Worm (Caenorhabditis elegans) whole organism, young adult: Measurements from ENCODE around the gene lgc-31.

Experiments used
- B0261.1 ChIP-seq: sonication (generic microtip); optimal IDR thresholded peaks from 2 replicates; lab custom pipeline; 2016; ENCODE audit warnings: mild to moderate bottlenecking, missing genetic modification characterization, moderate library complexity, missing compliant biosample characterization
- C06A6.2 ChIP-seq: fragments of 200-800 bp; sonication (Bioruptor generic); conservative IDR thresholded peaks from 2 replicates; pipeline ENCODE4 v1.3.6; 2022; ENCODE audit warnings: missing genetic modification characterization, missing compliant biosample characterization
- F33H1.4 ChIP-seq: fragments of 200-800 bp; sonication (Bioruptor generic); IDR thresholded peaks from 2 replicates; pipeline ENCODE4 v1.3.6; 2022; ENCODE audit warnings: missing genetic modification reagents, missing genetic modification characterization, missing compliant biosample characterization
- F37B4.10 ChIP-seq: fragments of 200-800 bp; sonication (Bioruptor generic); IDR thresholded peaks from 2 replicates; pipeline ENCODE4 v1.3.6; 2022; ENCODE audit warnings: missing genetic modification characterization, missing compliant biosample characterization
- T26A5.8 ChIP-seq: sonication (generic microtip); optimal IDR thresholded peaks from 2 replicates; lab custom pipeline; 2016; ENCODE audit warnings: missing genetic modification characterization, missing compliant biosample characterization
- Y53F4B.3 ChIP-seq: fragments of 200-800 bp; sonication (Bioruptor generic); IDR thresholded peaks from 2 replicates; pipeline ENCODE4 v1.3.6; 2022; ENCODE audit warnings: missing genetic modification reagents, missing genetic modification characterization, missing compliant biosample characterization
- Y56A3A.18 ChIP-seq: fragments of 200-800 bp; sonication (Bioruptor generic); IDR thresholded peaks from 2 replicates; pipeline ENCODE4 v1.3.6; 2022; ENCODE audit warnings: missing genetic modification reagents, missing genetic modification characterization, missing compliant biosample characterization
- aptf-2 ChIP-seq: fragments of 200-800 bp; sonication (Bioruptor generic); conservative IDR thresholded peaks from 2 replicates; pipeline ENCODE4 v1.3.6; 2022; ENCODE audit warnings: missing genetic modification reagents, missing genetic modification characterization, missing compliant biosample characterization
- cebp-1 ChIP-seq, 2 experiments: fragments of 200-800 bp in 1 of 2; sonication (Bioruptor generic) in 1 of 2; sonication (generic microtip) in 1 of 2; IDR thresholded peaks in 1 of 2; optimal IDR thresholded peaks in 1 of 2; 2 replicates each; pipeline versions ENCODE4 v1.3.6 to Lab custom; 2017 to 2022; ENCODE audit warnings: missing compliant biosample characterization in 2 of 2, missing genetic modification characterization in 2 of 2, mild to moderate bottlenecking in 1 of 2, missing genetic modification reagents in 1 of 2, moderate library complexity in 1 of 2
- cebp-2 ChIP-seq: fragments of 200-800 bp; sonication (Bioruptor generic); IDR thresholded peaks from 2 replicates; pipeline ENCODE4 v1.3.6; 2022; ENCODE audit warnings: missing genetic modification characterization, missing compliant biosample characterization
- ceh-40 ChIP-seq: fragments of 200-800 bp; sonication (Bioruptor generic); IDR thresholded peaks from 2 replicates; pipeline ENCODE4 v1.3.6; 2022; ENCODE audit warnings: missing genetic modification characterization, missing compliant biosample characterization
- chd-7 ChIP-seq: sonication (generic microtip); optimal IDR thresholded peaks from 2 replicates; lab custom pipeline; 2016; ENCODE audit warnings: mild to moderate bottlenecking, missing genetic modification characterization, moderate library complexity, missing compliant biosample characterization
- dox-1 ChIP-seq: fragments of 200-800 bp; sonication (Bioruptor generic); IDR thresholded peaks from 2 replicates; pipeline ENCODE4 v1.3.6; 2022; ENCODE audit warnings: missing genetic modification reagents, missing genetic modification characterization, missing compliant biosample characterization
- dpff-1 ChIP-seq: sonication (generic microtip); optimal IDR thresholded peaks from 2 replicates; lab custom pipeline; 2017; ENCODE audit warnings: mild to moderate bottlenecking, missing genetic modification characterization, missing compliant biosample characterization
- efl-1 ChIP-seq: fragments of 150-350 bp; optimal IDR thresholded peaks from 2 replicates; lab custom pipeline; 2014; ENCODE audit warnings: missing biosample characterization, missing genetic modification reagents, missing genetic modification characterization
- egrh-3 ChIP-seq: fragments of 200-800 bp; sonication (Bioruptor generic); IDR thresholded peaks from 2 replicates; pipeline ENCODE4 v1.3.6; 2022; ENCODE audit warnings: missing genetic modification reagents, missing genetic modification characterization, missing compliant biosample characterization
- ekl-4 ChIP-seq: fragments of 200-800 bp; sonication (Bioruptor generic); IDR thresholded peaks from 2 replicates; pipeline ENCODE4 v1.3.6; 2022; ENCODE audit warnings: missing genetic modification reagents, missing genetic modification characterization, missing compliant biosample characterization
- ets-4 ChIP-seq: fragments of 200-800 bp; sonication (Bioruptor generic); optimal IDR thresholded peaks from 2 replicates; lab custom pipeline; 2018; ENCODE audit warnings: mild to moderate bottlenecking, missing genetic modification characterization, missing compliant biosample characterization
- fkh-3 ChIP-seq: sonication (generic microtip); optimal IDR thresholded peaks from 2 replicates; lab custom pipeline; 2016; ENCODE audit warnings: mild to moderate bottlenecking, missing genetic modification characterization, missing compliant biosample characterization
- hmg-1.2 ChIP-seq: fragments of 200-800 bp; sonication (Bioruptor generic); IDR thresholded peaks from 2 replicates; pipeline ENCODE4 v1.3.6; 2022; ENCODE audit warnings: missing genetic modification reagents, missing genetic modification characterization, missing compliant biosample characterization
- hmg-20 ChIP-seq: fragments of 200-800 bp; sonication (Bioruptor generic); IDR thresholded peaks from 2 replicates; pipeline ENCODE4 v1.3.6; 2022; ENCODE audit warnings: missing genetic modification reagents, missing genetic modification characterization, missing compliant biosample characterization
- lag-1 ChIP-seq: fragments of 200-800 bp; sonication (Bioruptor generic); IDR thresholded peaks from 2 replicates; pipeline ENCODE4 v1.3.6; 2022; ENCODE audit warnings: missing genetic modification reagents, missing genetic modification characterization, missing compliant biosample characterization
- lin-26 ChIP-seq: fragments of 200-800 bp; sonication (Bioruptor generic); IDR thresholded peaks from 2 replicates; pipeline ENCODE4 v1.3.6; 2022; ENCODE audit warnings: missing genetic modification reagents, missing genetic modification characterization, missing compliant biosample characterization
- lin-40 ChIP-seq: sonication (generic microtip); optimal IDR thresholded peaks from 2 replicates; lab custom pipeline; 2016; ENCODE audit warnings: missing genetic modification characterization, mild to moderate bottlenecking, missing compliant biosample characterization, missing genotype, missing genetic modification reagents
- mel-28 ChIP-seq: sonication (generic microtip); optimal IDR thresholded peaks from 2 replicates; lab custom pipeline; 2016; ENCODE audit warnings: borderline replicate concordance, mild to moderate bottlenecking, missing genetic modification characterization, missing compliant biosample characterization
- nfya-2 ChIP-seq: fragments of 200-800 bp; sonication (Bioruptor generic); IDR thresholded peaks from 2 replicates; pipeline ENCODE4 v1.3.6; 2022; ENCODE audit warnings: missing genetic modification reagents, missing genetic modification characterization, missing compliant biosample characterization
- nfyb-1 ChIP-seq: fragments of 200-800 bp; sonication (Bioruptor generic); IDR thresholded peaks from 2 replicates; pipeline ENCODE4 v1.3.6; 2022; ENCODE audit warnings: missing genetic modification reagents, missing genetic modification characterization, missing compliant biosample characterization
- nhr-120 ChIP-seq: fragments of 200-800 bp; sonication (Bioruptor generic); IDR thresholded peaks from 2 replicates; pipeline ENCODE4 v1.3.6; 2022; ENCODE audit warnings: missing genetic modification characterization, missing compliant biosample characterization
- nhr-179 ChIP-seq: sonication (generic microtip); optimal IDR thresholded peaks from 2 replicates; lab custom pipeline; 2016; ENCODE audit warnings: mild to moderate bottlenecking, missing genetic modification characterization, missing compliant biosample characterization
- nhr-27 ChIP-seq: fragments of 200-800 bp; sonication (Bioruptor generic); optimal IDR thresholded peaks from 2 replicates; lab custom pipeline; 2018; ENCODE audit warnings: mild to moderate bottlenecking, missing genetic modification characterization, moderate library complexity, missing compliant biosample characterization
- nhr-90 ChIP-seq: sonication (generic microtip); optimal IDR thresholded peaks from 2 replicates; lab custom pipeline; 2016; ENCODE audit warnings: missing genotype, mild to moderate bottlenecking, missing genetic modification characterization, missing compliant biosample characterization
- rcor-1 ChIP-seq: fragments of 200-800 bp; sonication (Bioruptor generic); IDR thresholded peaks from 2 replicates; pipeline ENCODE4 v1.3.6; 2022; ENCODE audit warnings: missing genetic modification reagents, missing genetic modification characterization, missing compliant biosample characterization
- rec-8 ChIP-seq, 2 experiments: sonication (generic microtip); optimal IDR thresholded peaks; 2 replicates each; lab custom pipeline; 2016; ENCODE audit warnings: mild to moderate bottlenecking in 2 of 2, missing genetic modification characterization in 2 of 2, missing genetic modification reagents in 2 of 2, missing genotype in 2 of 2, missing biosample characterization in 1 of 2, missing compliant biosample characterization in 1 of 2, moderate library complexity in 1 of 2
- rpc-1 ChIP-seq, 2 experiments: fragments of 150-350 bp in 1 of 2; sonication (generic microtip) in 1 of 2; optimal IDR thresholded peaks; 2 replicates each; lab custom pipeline; 2014 to 2018; ENCODE audit warnings: missing biosample characterization in 1 of 2, missing genetic modification characterization in 1 of 2, missing genetic modification reagents in 1 of 2, missing genotype in 1 of 2
- sea-2 ChIP-seq: fragments of 200-800 bp; sonication (Bioruptor generic); IDR thresholded peaks from 2 replicates; pipeline ENCODE4 v1.3.6; 2022; ENCODE audit warnings: missing genetic modification characterization, missing compliant biosample characterization
- somi-1 ChIP-seq: fragments of 200-800 bp; sonication (Bioruptor generic); optimal IDR thresholded peaks from 2 replicates; lab custom pipeline; 2018; ENCODE audit warnings: mild to moderate bottlenecking, missing genetic modification characterization, missing compliant biosample characterization
- sptf-2 ChIP-seq: fragments of 200-800 bp; sonication (Bioruptor generic); optimal IDR thresholded peaks from 2 replicates; lab custom pipeline; 2018; ENCODE audit warnings: mild to moderate bottlenecking, missing genetic modification characterization, missing compliant biosample characterization
- tbp1 ChIP-seq: fragments of 200-800 bp; sonication (Bioruptor generic); optimal IDR thresholded peaks from 2 replicates; lab custom pipeline; 2018; ENCODE audit warnings: mild to moderate bottlenecking, missing genetic modification characterization, missing compliant biosample characterization
- tbx-9 ChIP-seq: sonication (generic microtip); optimal IDR thresholded peaks from 2 replicates; lab custom pipeline; 2016; ENCODE audit warnings: borderline replicate concordance, missing genetic modification characterization, inconsistent platforms, missing compliant biosample characterization
- tlf-1 ChIP-seq: fragments of 200-800 bp; sonication (Bioruptor generic); optimal IDR thresholded peaks from 2 replicates; lab custom pipeline; 2018; ENCODE audit warnings: mild to moderate bottlenecking, missing genetic modification characterization, missing compliant biosample characterization
- unc-130 ChIP-seq: sonication (generic microtip); optimal IDR thresholded peaks from 2 replicates; lab custom pipeline; 2016; ENCODE audit warnings: missing genetic modification reagents, missing genetic modification characterization, missing compliant biosample characterization
- ztf-25 ChIP-seq: fragments of 200-800 bp; sonication (Bioruptor generic); IDR thresholded peaks from 2 replicates; pipeline ENCODE4 v1.3.6; 2022; ENCODE audit warnings: missing genetic modification reagents, missing genetic modification characterization, missing compliant biosample characterization
- ztf-26 ChIP-seq: sonication (generic microtip); optimal IDR thresholded peaks from 2 replicates; lab custom pipeline; 2017; ENCODE audit warnings: missing genetic modification characterization, missing compliant biosample characterization
- ztf-6 ChIP-seq: fragments of 200-800 bp; sonication (Bioruptor generic); IDR thresholded peaks from 2 replicates; pipeline ENCODE4 v1.3.6; 2022; ENCODE audit warnings: missing genetic modification reagents, missing genetic modification characterization, missing compliant biosample characterization

Gene lgc-31

ce11 chrV:15551642-15552041 lies 29.8 kb upstream of the lgc-31 start (continued):
- peak; percentile 49 for TF ChIP-seq nhr-90 (tag; lab: Kevin White, UChicago)
- peak; percentile 47 for TF ChIP-seq lin-40 (tag; lab: Kevin White, UChicago)

- TF ChIP-seq Y53F4B.3: no peak
- TF ChIP-seq tbp1: peak; percentile 73
- TF ChIP-seq rpc-1 (optimal IDR thresholded peaks at IDR 0.05; lab: Kevin White, UChicago): peak; percentile 26
- TF ChIP-seq rpc-1 (tag; optimal IDR thresholded peaks at IDR 0.05; lab: Kevin White, UChicago): peak; percentile 52
- no peak for TF ChIP-seq Y56A3A.18 (GFP tag; lab: Robert Waterston, UW)
- TF ChIP-seq B0261.1 (tag; lab: Kevin White, UChicago): peak; percentile 52
Measured at ce11 chrV:15550408-15550807, 28.6 kb upstream of the lgc-31 start.

ce11 chrV:15547727-15548126 lies 25.9 kb upstream of the lgc-31 start:
- TF ChIP-seq lag-1 (GFP tag; lab: Robert Waterston, UW): no peak
- no peak for TF ChIP-seq ztf-6 (GFP tag; lab: Robert Waterston, UW)
- no peak for TF ChIP-seq efl-1
- TF ChIP-seq hmg-1.2 (GFP tag; lab: Robert Waterston, UW): no peak; the same call in 1 of the 2 replicates
- TF ChIP-seq cebp-1 (GFP tag; IDR thresholded peaks at IDR 0.05; lab: Robert Waterston, UW): no peak
- peak; percentile 33 for TF ChIP-seq cebp-1 (tag; optimal IDR thresholded peaks at IDR 0.05; lab: Kevin White, UChicago)
- TF ChIP-seq ceh-40: no peak; the same call in 1 of the 2 replicates
- TF ChIP-seq egrh-3 (GFP tag; lab: Robert Waterston, UW): no peak
- peak; percentile 73 for TF ChIP-seq fkh-3 (tag; lab: Kevin White, UChicago)
- no peak for TF ChIP-seq aptf-2 (GFP tag; lab: Robert Waterston, UW)
- TF ChIP-seq F33H1.4 (GFP tag; lab: Robert Waterston, UW): no peak
- no peak for TF ChIP-seq nfyb-1 (GFP tag; lab: Robert Waterston, UW)
- peak; percentile 93 for TF ChIP-seq lin-26 (GFP tag; lab: Robert Waterston, UW)
- TF ChIP-seq Y56A3A.18 (GFP tag; lab: Robert Waterston, UW): 0 out of 2 replicates have a peak, but pooled peaks have one; percentile 59
- TF ChIP-seq unc-130 (GFP tag; lab: Kevin White, UChicago): no peak
- no peak for TF ChIP-seq T26A5.8 (tag; lab: Kevin White, UChicago)
- TF ChIP-seq dpff-1 (tag; lab: Kevin White, UChicago): no peak
- no peak for TF ChIP-seq C06A6.2 (GFP tag; lab: Robert Waterston, UW)
- peak; percentile 23 for TF ChIP-seq ztf-26
- TF ChIP-seq somi-1 (GFP tag; lab: Kevin White, UChicago): no peak
- no peak for TF ChIP-seq sea-2 (GFP tag; lab: Robert Waterston, UW)
- TF ChIP-seq cebp-2 (GFP tag; lab: Robert Waterston, UW): 0 out of 2 replicates have a peak, but pooled peaks have one; percentile 71
- no peak for TF ChIP-seq ets-4 (GFP tag; lab: Kevin White, UChicago)
- peak; percentile 58 for TF ChIP-seq chd-7 (tag; lab: Kevin White, UChicago)
- no peak for TF ChIP-seq ekl-4 (GFP tag; lab: Robert Waterston, UW)
- peak; percentile 54; the same call in 1 of the 2 replicates for TF ChIP-seq rcor-1 (GFP tag; lab: Robert Waterston, UW)
- TF ChIP-seq nhr-90 (tag; lab: Kevin White, UChicago): peak; percentile 68
- TF ChIP-seq sptf-2 (GFP tag; lab: Kevin White, UChicago): no peak
- no peak for TF ChIP-seq tlf-1
- TF ChIP-seq ztf-25: 0 out of 2 replicates have a peak, but pooled peaks have one; percentile 56
- no peak for TF ChIP-seq tbx-9 (tag; lab: Kevin White, UChicago)
- 0 out of 2 replicates have a peak, but pooled peaks have one; percentile 67 for TF ChIP-seq nhr-120 (GFP tag; lab: Robert Waterston, UW)
- TF ChIP-seq nhr-179 (tag; lab: Kevin White, UChicago): peak; percentile 49
- no peak for TF ChIP-seq mel-28
- peak; percentile 90 for TF ChIP-seq B0261.1 (tag; lab: Kevin White, UChicago)
- TF ChIP-seq rec-8 (tag; optimal IDR thresholded peaks at IDR 0.05; lab: Kevin White, UChicago): peak; percentile 16 to 43
- TF ChIP-seq hmg-20: no peak
- 0 out of 2 replicates have a peak, but pooled peaks have one; percentile 69 for TF ChIP-seq F37B4.10 (GFP tag; lab: Robert Waterston, UW)
- TF ChIP-seq nfya-2 (GFP tag; lab: Robert Waterston, UW): no peak
- no peak for TF ChIP-seq nhr-27 (tag; lab: Kevin White, UChicago)
- peak; percentile 46; the same call in 1 of the 2 replicates for TF ChIP-seq dox-1 (GFP tag; lab: Robert Waterston, UW)
